Worm (Caenorhabditis elegans): ENCODE data around the gene rimb-1.

DNA sequence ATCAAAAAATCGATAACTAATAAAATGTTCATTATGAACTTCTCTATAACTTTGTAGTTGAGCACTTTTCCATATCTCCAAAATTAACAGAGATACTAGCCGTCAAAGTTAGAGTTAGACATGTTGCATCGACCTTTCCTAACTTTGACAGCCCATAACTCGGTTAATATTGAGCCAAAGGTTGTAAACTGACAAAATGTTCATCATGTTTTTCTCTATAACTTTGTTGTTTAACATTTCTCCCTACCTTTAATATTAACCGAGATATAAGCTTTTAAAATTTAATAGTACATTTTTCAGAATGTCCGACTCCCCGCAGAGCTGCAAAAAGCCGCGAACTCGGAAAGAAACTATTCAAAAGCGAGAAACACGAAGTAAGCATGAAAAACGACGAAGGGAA lies 67.0 kb downstream of the rimb-1 start, which contains the start of gene hlh-33:
- TF ChIP-seq klf-2 (GFP tag; conservative IDR thresholded peaks at IDR 0.05) = no peak
- no peak for TF ChIP-seq T22C8.4 (GFP tag; IDR thresholded peaks at IDR 0.05)

All from whole organism, midembryonic.